Worm (Caenorhabditis elegans): ENCODE data around the gene rpl-11.2.

rpl-11.2 gene

ce11 chrX:2266777-2267176 lies 24.4 kb upstream of the rpl-11.2 start:
- TF ChIP-seq pha-4 (tag; optimal IDR thresholded peaks at IDR 0.05) (no peak), bed-2 (GFP tag; IDR thresholded peaks at IDR 0.05) (no peak), ceh-27 (GFP tag; optimal IDR thresholded peaks at IDR 0.05) (no peak), ztf-28 (GFP tag; IDR thresholded peaks at IDR 0.05) (no peak), efl-1 (GFP tag; optimal IDR thresholded peaks at IDR 0.05) (no peak), C06A6.2 (GFP tag; conservative IDR thresholded peaks at IDR 0.05) (no peak), F10E7.11 (tag; optimal IDR thresholded peaks at IDR 0.05) (no peak), sea-2 (GFP tag; IDR thresholded peaks at IDR 0.05) (no peak), attf-3 (GFP tag; conservative IDR thresholded peaks at IDR 0.05) (no peak), nfya-2 (GFP tag; IDR thresholded peaks at IDR 0.05) (no peak), F49E8.2 (tag; optimal IDR thresholded peaks at IDR 0.05; ENCODE audit: insufficient read depth) (no peak)

ce11 chrX:2266366-2266765 lies 23.9 kb upstream of the rpl-11.2 start:
- TF ChIP-seq Y56A3A.18 (GFP tag; IDR thresholded peaks at IDR 0.05) (no peak), T26A5.8 (tag; optimal IDR thresholded peaks at IDR 0.05) (no peak), dpff-1 (tag; optimal IDR thresholded peaks at IDR 0.05) (no peak), attf-6 (GFP tag; IDR thresholded peaks at IDR 0.05) (no peak), xnd-1 (tag; optimal IDR thresholded peaks at IDR 0.05) (no peak), ekl-4 (GFP tag; IDR thresholded peaks at IDR 0.05) (no peak), pbrm-1 (GFP tag; IDR thresholded peaks at IDR 0.05) (no peak), bed-2 (GFP tag; IDR thresholded peaks at IDR 0.05) (no peak), C06A6.2 (GFP tag; conservative IDR thresholded peaks at IDR 0.05) (no peak), nfyb-1 (GFP tag; IDR thresholded peaks at IDR 0.05) (no peak), B0019.2 (GFP tag; conservative IDR thresholded peaks at IDR 0.05) (no peak), F39B2.1 (GFP tag; IDR thresholded peaks at IDR 0.05) (no peak), ceh-40 (GFP tag; IDR thresholded peaks at IDR 0.05) (no peak), F49E8.2 (tag; optimal IDR thresholded peaks at IDR 0.05; ENCODE audit: insufficient read depth) (no peak), hlh-12 (tag; optimal IDR thresholded peaks at IDR 0.05) (no peak), gei-17 (GFP tag; optimal IDR thresholded peaks at IDR 0.05) (no peak), mxl-1 (tag; optimal IDR thresholded peaks at IDR 0.05) (no peak), dox-1 (GFP tag; IDR thresholded peaks at IDR 0.05) (no peak), sdz-38 (tag; optimal IDR thresholded peaks at IDR 0.05) (no peak)

ce11 chrX:2265069-2265468 lies 22.7 kb upstream of the rpl-11.2 start:
- TF ChIP-seq Y67H2A.10 (GFP tag; conservative IDR thresholded peaks at IDR 0.05) = no peak
- TF ChIP-seq ztf-6 (GFP tag; IDR thresholded peaks at IDR 0.05) = no peak
- no peak for TF ChIP-seq dpff-1 (tag; optimal IDR thresholded peaks at IDR 0.05)
- TF ChIP-seq ceh-27 (GFP tag; optimal IDR thresholded peaks at IDR 0.05) = peak; percentile 87

- TF ChIP-seq atf-7 (tag; optimal IDR thresholded peaks at IDR 0.05) (no peak), zfh-2 (GFP tag; conservative IDR thresholded peaks at IDR 0.05) (no peak), repo-1 (tag; optimal IDR thresholded peaks at IDR 0.05) (no peak), athp-1 (tag; optimal IDR thresholded peaks at IDR 0.05) (no peak), F10E7.11 (tag; optimal IDR thresholded peaks at IDR 0.05) (no peak), tbx-9 (tag; optimal IDR thresholded peaks at IDR 0.05; ENCODE audit: borderline replicate concordance) (no peak), dpff-1 (tag; optimal IDR thresholded peaks at IDR 0.05) (no peak), attf-6 (GFP tag; IDR thresholded peaks at IDR 0.05) (no peak), ztf-22 (GFP tag; optimal IDR thresholded peaks at IDR 0.05) (no peak), mxl-1 (tag; optimal IDR thresholded peaks at IDR 0.05) (no peak), B0261.1 (tag; optimal IDR thresholded peaks at IDR 0.05) (no peak), hsf-1 (GFP tag; IDR thresholded peaks at IDR 0.05) (no peak), lin-26 (GFP tag; IDR thresholded peaks at IDR 0.05) (no peak), ama-1 (optimal IDR thresholded peaks at IDR 0.05) (no peak), ama-1 (GFP tag; optimal IDR thresholded peaks at IDR 0.05) (no peak), K12H6.12 (tag; optimal IDR thresholded peaks at IDR 0.05) (no peak), dox-1 (GFP tag; IDR thresholded peaks at IDR 0.05) (no peak), efl-1 (GFP tag; optimal IDR thresholded peaks at IDR 0.05) (no peak), fkh-3 (tag; optimal IDR thresholded peaks at IDR 0.05) (no peak), let-526 (GFP tag; IDR thresholded peaks at IDR 0.05) (no peak), ceh-79 (tag; optimal IDR thresholded peaks at IDR 0.05) (no peak)
Measured at ce11 chrX:2262420-2262819, 20.0 kb upstream of the rpl-11.2 start.
